Fruit fly (Drosophila melanogaster): ENCODE results near the gene Cpr76Bd.

The Cpr76Bd gene

dm6 chr3L:19499334-19499733 lies 33.2 kb upstream of the Cpr76Bd start (continued):
- TF ChIP-seq Neu2 (GFP tag; optimal IDR thresholded peaks at IDR 0.05; ENCODE audit: borderline replicate concordance) (no peak), da (GFP tag; optimal IDR thresholded peaks at IDR 0.05) (no peak), nau (GFP tag; optimal IDR thresholded peaks at IDR 0.05) (no peak), CG30403 (GFP tag; optimal IDR thresholded peaks at IDR 0.05) (no peak), CG2678 (tag; optimal IDR thresholded peaks at IDR 0.05) (peak; percentile 40), CG3281 (GFP tag; optimal IDR thresholded peaks at IDR 0.05) (peak; percentile 22), B-H1 (GFP tag; IDR thresholded peaks at IDR 0.05) (no peak), phol (tag; optimal IDR thresholded peaks at IDR 0.05) (no peak), CG13296 (GFP tag; optimal IDR thresholded peaks at IDR 0.05) (peak; percentile 7), Xrp1 (GFP tag; IDR thresholded peaks at IDR 0.05) (no peak), CG11695 (GFP tag; IDR thresholded peaks at IDR 0.05) (no peak), Fer3 (tag; optimal IDR thresholded peaks at IDR 0.05) (no peak), pfk (GFP tag; optimal IDR thresholded peaks at IDR 0.05) (no peak), E2f1 (GFP tag; IDR thresholded peaks at IDR 0.05) (no peak), Mrtf (GFP tag; IDR thresholded peaks at IDR 0.05) (no peak), her (GFP tag; optimal IDR thresholded peaks at IDR 0.05) (no peak), abd-A (tag; optimal IDR thresholded peaks at IDR 0.05) (no peak), CG1832 (GFP tag; optimal IDR thresholded peaks at IDR 0.05) (no peak), CG13894 (tag; optimal IDR thresholded peaks at IDR 0.05) (peak; percentile 11), Drgx (GFP tag; IDR thresholded peaks at IDR 0.05) (no peak), CG11560 (tag; IDR thresholded peaks at IDR 0.05) (no peak), Poxn (GFP tag; IDR thresholded peaks at IDR 0.05) (no peak), caup (GFP tag; optimal IDR thresholded peaks at IDR 0.05; ENCODE audit: severe bottlenecking) (no peak), CG15269 (tag; optimal IDR thresholded peaks at IDR 0.05) (peak; percentile 26), gsb (GFP tag; IDR thresholded peaks at IDR 0.05) (0 out of 2 replicates have a peak, but pooled peaks have one; percentile 21), Med (GFP tag) (peak; percentile 62), yki (optimal IDR thresholded peaks at IDR 0.05) (no peak), CG32772 (GFP tag; IDR thresholded peaks at IDR 0.05) (no peak), psq (GFP tag; optimal IDR thresholded peaks at IDR 0.05) (no peak), CG7556 (GFP tag; optimal IDR thresholded peaks at IDR 0.05) (no peak), amos (GFP tag; IDR thresholded peaks at IDR 0.05; ENCODE audit: partially characterized antibody) (no peak), CG13624 (GFP tag; optimal IDR thresholded peaks at IDR 0.05) (no peak), mam (GFP tag; optimal IDR thresholded peaks at IDR 0.05) (no peak)

- TF ChIP-seq Bdp1 (GFP tag; optimal IDR thresholded peaks at IDR 0.05) (no peak), CG14965 (GFP tag; optimal IDR thresholded peaks at IDR 0.05; ENCODE audit: borderline replicate concordance) (no peak), wdn (GFP tag; IDR thresholded peaks at IDR 0.05) (no peak), CG3281 (GFP tag; optimal IDR thresholded peaks at IDR 0.05) (no peak), TFAM (GFP tag; optimal IDR thresholded peaks at IDR 0.05) (no peak), lov (optimal IDR thresholded peaks at IDR 0.05) (no peak), lov (GFP tag; IDR thresholded peaks at IDR 0.05) (no peak), tna (GFP tag; IDR thresholded peaks at IDR 0.05; ENCODE audit: partially characterized antibody) (no peak)
Measured at dm6 chr3L:19500698-19501097, 31.8 kb upstream of the Cpr76Bd start, which contains the start of gene CG9451. TSS of gene CG9451 (minus strand) at chr3L:19500798.

dm6 chr3L:19503770-19504169 lies 28.8 kb upstream of the Cpr76Bd start, which contains the start of gene CG9452:
TSS of gene CG9452 (minus strand) at chr3L:19503870.
- TF ChIP-seq hth (optimal IDR thresholded peaks at IDR 0.05) = no peak
- no peak for TF ChIP-seq dm (GFP tag; optimal IDR thresholded peaks at IDR 0.05)
- no peak for TF ChIP-seq NFAT (GFP tag; IDR thresholded peaks at IDR 0.05)
- TF ChIP-seq jing (GFP tag; optimal IDR thresholded peaks at IDR 0.05) = no peak
- TF ChIP-seq ato (GFP tag; IDR thresholded peaks at IDR 0.05; ENCODE audit: partially characterized antibody) = no peak
- no peak for TF ChIP-seq CG2116 (GFP tag; optimal IDR thresholded peaks at IDR 0.05)
- TF ChIP-seq CG18262 (tag; optimal IDR thresholded peaks at IDR 0.05) = no peak
- no peak for TF ChIP-seq Blimp-1 (GFP tag; optimal IDR thresholded peaks at IDR 0.05)
